Worm (Caenorhabditis elegans): Measurements from ENCODE around the gene srx-73.

DNA sequence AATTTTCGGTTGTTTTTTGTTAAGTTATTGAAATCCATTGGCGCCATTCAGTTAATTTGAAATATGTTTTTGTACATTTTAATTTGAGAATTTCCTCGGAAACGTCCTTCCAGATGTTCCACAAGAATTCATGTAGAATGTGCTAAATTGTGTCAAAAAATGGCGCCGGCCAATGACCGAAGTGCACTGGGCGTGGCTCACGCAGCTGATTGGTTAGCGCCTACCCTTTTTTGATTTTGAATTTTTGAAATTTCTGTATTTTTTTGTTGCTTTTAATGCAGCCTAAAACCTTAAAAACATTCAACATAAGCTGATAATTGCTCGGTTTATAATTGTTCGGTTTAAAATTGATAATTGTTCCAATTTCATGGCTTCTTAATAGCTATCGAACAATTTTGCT, 11.3 kb upstream of the srx-73 start:
- TF ChIP-seq mab-5 (tag; optimal IDR thresholded peaks at IDR 0.05): no peak
- no peak for TF ChIP-seq ZK546.5 (tag; optimal IDR thresholded peaks at IDR 0.05)
- no peak for TF ChIP-seq lsy-2 (tag; optimal IDR thresholded peaks at IDR 0.05)
- no peak for TF ChIP-seq nhr-77 (tag; optimal IDR thresholded peaks at IDR 0.05)
- no peak for TF ChIP-seq nhr-6 (tag; optimal IDR thresholded peaks at IDR 0.05)
- TF ChIP-seq alr-1 (tag; optimal IDR thresholded peaks at IDR 0.05): no peak
